Worm (Caenorhabditis elegans): Measurements from ENCODE around the gene ccdc-12.
A peak's percentile ranks its signal among the peaks of the same experiment; 100 is the strongest.

Gene ccdc-12

DNA sequence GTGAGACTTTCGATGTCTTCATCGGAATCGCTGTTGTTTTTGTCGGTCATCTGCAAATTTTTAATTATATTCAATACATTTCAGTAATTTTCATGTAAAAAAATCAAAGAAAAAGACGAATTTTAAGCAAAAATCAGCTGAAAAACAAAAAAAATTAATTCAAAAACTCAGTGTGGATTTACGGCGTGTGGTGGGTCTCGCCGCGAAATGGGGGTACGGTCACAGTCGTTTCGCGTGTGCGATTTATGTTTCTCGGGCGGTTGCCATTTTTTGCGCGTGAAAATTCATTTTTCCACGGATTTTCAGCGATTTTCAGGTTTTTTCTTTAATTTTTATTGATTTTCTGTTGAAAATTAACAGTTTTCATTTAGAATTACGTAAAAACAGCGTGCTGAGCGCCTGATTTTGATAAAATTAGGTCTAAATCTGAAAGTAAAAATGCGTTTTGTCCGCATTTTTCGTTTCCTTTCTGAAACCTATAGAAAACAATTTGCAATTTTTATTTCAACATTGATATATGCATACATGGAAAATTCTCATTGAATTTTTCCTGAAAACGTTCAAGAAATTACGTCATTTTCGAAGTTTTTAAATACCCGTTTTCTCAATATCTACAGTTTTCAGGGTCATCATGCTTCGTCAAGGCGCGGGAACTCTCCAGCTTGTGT lies at the start of gene ccdc-12, which contains the start of gene Y69A2AR.18 (continued):
- TF ChIP-seq sptf-1 (tag; optimal IDR thresholded peaks at IDR 0.05) (no peak), unc-98 (GFP tag; IDR thresholded peaks at IDR 0.05) (no peak), aha-1 (tag; optimal IDR thresholded peaks at IDR 0.05) (no peak), sup-37 (GFP tag; optimal IDR thresholded peaks at IDR 0.05) (no peak), isw-1 (GFP tag; IDR thresholded peaks at IDR 0.05) (peak; percentile 72), lin-35 (GFP tag; optimal IDR thresholded peaks at IDR 0.05) (peak; percentile 74 to 82), xbp-1 (tag; optimal IDR thresholded peaks at IDR 0.05) (peak; percentile 60), lir-3 (tag; optimal IDR thresholded peaks at IDR 0.05; ENCODE audit: poor library complexity) (no peak), ztf-4 (tag; optimal IDR thresholded peaks at IDR 0.05) (no peak), blmp-1 (tag; optimal IDR thresholded peaks at IDR 0.05) (no peak), irx-1 (tag; optimal IDR thresholded peaks at IDR 0.05) (peak; percentile 57), mep-1 (tag; optimal IDR thresholded peaks at IDR 0.05) (peak; percentile 54), alr-1 (tag; optimal IDR thresholded peaks at IDR 0.05; ENCODE audit: borderline replicate concordance) (no peak), ceh-90 (tag; optimal IDR thresholded peaks at IDR 0.05) (no peak), mab-9 (GFP tag; IDR thresholded peaks at IDR 0.05) (no peak), nhr-12 (tag; optimal IDR thresholded peaks at IDR 0.05) (no peak), skn-1 (tag; optimal IDR thresholded peaks at IDR 0.05) (peak; percentile 58), lin-14 (GFP tag; optimal IDR thresholded peaks at IDR 0.05) (no peak), ama-1 (optimal IDR thresholded peaks at IDR 0.05) (no peak), ceh-82 (tag; optimal IDR thresholded peaks at IDR 0.05) (peak; percentile 52 to 78 (median 76)), nhr-28 (tag; optimal IDR thresholded peaks at IDR 0.05) (no peak), ces-1 (GFP tag; optimal IDR thresholded peaks at IDR 0.05) (no peak), unc-62 (GFP tag; optimal IDR thresholded peaks at IDR 0.05) (no peak), mdl-1 (tag; optimal IDR thresholded peaks at IDR 0.05) (peak in 1 of 2 experiments; percentile 55), snu-23 (GFP tag; optimal IDR thresholded peaks at IDR 0.05) (peak; percentile 75), tlp-1 (tag; optimal IDR thresholded peaks at IDR 0.05) (no peak), rnt-1 (tag; optimal IDR thresholded peaks at IDR 0.05) (no peak), egl-27 (tag; optimal IDR thresholded peaks at IDR 0.05) (no peak), unc-86 (tag; optimal IDR thresholded peaks at IDR 0.05) (peak; percentile 48), ceh-63 (GFP tag; optimal IDR thresholded peaks at IDR 0.05) (no peak), hpl-2 (GFP tag; optimal IDR thresholded peaks at IDR 0.05) (no peak), lsy-2 (tag; optimal IDR thresholded peaks at IDR 0.05) (peak; percentile 98), nhr-19 (GFP tag; conservative IDR thresholded peaks at IDR 0.05) (peak; percentile 56)

- TF ChIP-seq mab-9 (GFP tag; IDR thresholded peaks at IDR 0.05) (no peak), pqm-1 (tag; optimal IDR thresholded peaks at IDR 0.05) (no peak), nhr-77 (tag; optimal IDR thresholded peaks at IDR 0.05) (no peak), zip-4 (GFP tag; optimal IDR thresholded peaks at IDR 0.05) (no peak), vab-15 (tag; optimal IDR thresholded peaks at IDR 0.05) (no peak), elt-3 (tag; optimal IDR thresholded peaks at IDR 0.05) (no peak)
Measured at ce11 chrIV:2542001-2542400, 47.0 kb upstream of the ccdc-12 start, which contains the start of gene sprr-3. TSS of gene sprr-3 (plus strand) at chrIV:2542301.

DNA sequence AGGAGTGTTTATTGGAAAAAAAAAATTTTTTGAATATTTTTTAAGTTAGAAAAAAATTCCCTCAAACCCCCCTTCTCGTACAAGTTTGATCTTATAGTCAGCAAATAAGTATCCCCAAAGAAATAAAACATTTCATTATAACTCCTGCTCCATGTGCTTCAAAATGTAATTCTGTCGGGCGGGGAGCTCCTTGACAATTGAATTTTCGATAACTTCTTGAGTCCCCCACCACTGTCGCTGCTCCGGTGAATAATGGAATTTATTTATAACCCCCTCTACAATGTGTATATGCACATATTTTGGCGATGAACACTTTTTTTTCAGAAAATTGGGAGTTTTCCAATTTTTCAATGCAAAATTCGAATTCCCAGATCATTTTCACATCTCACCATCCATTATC lies 42.8 kb upstream of the ccdc-12 start:
- TF ChIP-seq ets-5 (GFP tag; IDR thresholded peaks at IDR 0.05) (no peak), ztf-11 (tag; optimal IDR thresholded peaks at IDR 0.05) (no peak), lin-15B (tag; optimal IDR thresholded peaks at IDR 0.05) (no peak), ceh-88 (GFP tag; IDR thresholded peaks at IDR 0.05) (no peak), mep-1 (tag; optimal IDR thresholded peaks at IDR 0.05) (no peak), nhr-85 (tag) (no peak), nhr-28 (tag; optimal IDR thresholded peaks at IDR 0.05) (no peak), nhr-12 (tag; optimal IDR thresholded peaks at IDR 0.05) (no peak), sptf-1 (tag; optimal IDR thresholded peaks at IDR 0.05) (no peak), elt-3 (tag; optimal IDR thresholded peaks at IDR 0.05) (no peak), ceh-90 (tag; optimal IDR thresholded peaks at IDR 0.05) (no peak)
